Fruit fly (Drosophila melanogaster) ovary, adult (tissue): ENCODE data around the gene Sec63.

ENCODE experiments used
- CG17801 ChIP-seq: fragments of 200-800 bp; optimal IDR thresholded peaks from 2 replicates; lab custom pipeline; 2019; ENCODE audit warnings: missing biosample characterization, mild to moderate bottlenecking, missing genetic modification characterization, moderate library complexity; ENCODE audit not compliant: partially characterized antibody

The Sec63 gene

DNA sequence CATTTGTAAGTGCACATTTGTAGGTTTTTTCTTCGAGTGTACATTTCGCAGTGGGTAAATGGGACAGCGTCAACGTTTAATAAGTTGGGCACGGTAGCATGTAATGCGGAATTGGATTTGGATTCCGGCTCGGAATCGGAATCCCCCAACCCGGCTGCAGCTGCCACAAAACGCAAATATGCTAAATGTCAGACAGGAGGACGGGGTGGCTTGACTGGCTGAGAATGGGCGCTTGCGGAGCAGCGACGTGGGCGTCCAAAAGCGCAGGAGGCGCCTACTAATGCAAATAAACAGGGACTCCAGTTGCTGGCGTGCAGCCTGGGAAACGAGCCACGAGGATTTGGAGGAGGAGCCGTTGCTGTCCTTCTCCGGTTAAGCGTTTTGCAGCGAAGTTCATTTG is 27.5 kb downstream of the Sec63 start, which contains the start of gene CG8564:
TSS of gene CG8564 (minus strand) at position 101 of the 400 bp plus-strand sequence.
- TF ChIP-seq CG17801 (GFP tag; lab: Kevin White, UChicago): no peak

DNA sequence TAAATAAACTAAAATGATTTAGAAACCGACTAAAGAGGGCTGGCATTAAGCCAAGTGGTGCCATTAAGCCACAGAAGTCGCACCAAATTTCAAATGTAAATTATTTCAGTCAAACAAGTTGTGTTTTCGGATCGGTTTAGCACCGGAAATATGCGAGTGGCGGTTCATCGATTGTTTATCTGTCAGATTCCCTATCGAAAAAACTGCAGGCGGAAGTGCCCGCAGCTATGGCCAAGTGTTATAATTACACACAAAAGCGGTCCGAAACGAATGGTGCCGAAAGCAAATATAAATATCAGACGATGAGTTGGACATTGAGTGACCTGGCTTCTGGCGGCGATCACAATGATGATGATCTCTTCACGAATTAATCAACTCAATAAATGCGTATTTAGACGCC is 29.6 kb downstream of the Sec63 start:
- no peak for TF ChIP-seq CG17801 (GFP tag; lab: Kevin White, UChicago)

DNA sequence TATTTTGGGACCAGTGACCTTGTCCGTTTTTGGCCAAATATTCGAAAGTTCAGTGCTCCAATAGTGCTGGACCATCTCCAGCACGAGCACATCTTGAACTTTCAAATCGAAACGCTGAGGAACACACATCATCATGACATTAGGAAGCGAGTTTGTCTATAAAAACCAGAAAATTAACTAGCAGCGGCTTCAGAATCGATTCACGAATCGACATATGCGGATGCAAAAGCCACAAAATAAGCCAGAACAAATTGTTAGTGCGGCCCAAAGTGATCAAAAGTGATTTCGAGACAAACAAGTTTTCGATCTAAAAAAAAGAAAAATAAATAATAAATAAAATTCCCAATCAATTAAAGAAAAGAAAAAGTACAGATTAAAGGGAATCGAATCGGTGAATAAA is 30.1 kb downstream of the Sec63 start, which contains the start of gene CG8563:
TSS of gene CG8563 (plus strand) at position 301 of the 400 bp plus-strand sequence.
- no peak for TF ChIP-seq CG17801 (GFP tag; lab: Kevin White, UChicago)

DNA sequence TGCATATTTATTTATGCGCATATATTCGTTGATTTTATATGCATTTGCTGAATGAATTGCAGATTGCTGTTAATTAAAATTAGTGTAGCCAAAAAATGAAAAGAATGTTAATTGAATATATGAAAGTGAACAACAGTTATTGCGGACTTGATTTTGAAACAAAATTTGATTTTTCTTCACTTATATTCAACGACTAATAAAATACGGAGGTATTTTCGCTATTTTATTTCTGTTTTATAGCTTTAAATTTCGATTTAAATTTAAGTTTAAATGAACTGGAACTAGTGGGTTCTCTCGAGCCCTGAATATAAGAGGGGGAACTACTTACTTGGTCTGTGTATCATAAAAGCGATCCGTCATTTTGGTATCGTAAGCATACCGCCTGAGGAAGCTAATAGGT is 35.7 kb downstream of the Sec63 start, which contains the start of gene CG32379:
TSS of gene CG32379 (plus strand) at position 301 of the 400 bp plus-strand sequence.
- TF ChIP-seq CG17801 (GFP tag; lab: Kevin White, UChicago): no peak

DNA sequence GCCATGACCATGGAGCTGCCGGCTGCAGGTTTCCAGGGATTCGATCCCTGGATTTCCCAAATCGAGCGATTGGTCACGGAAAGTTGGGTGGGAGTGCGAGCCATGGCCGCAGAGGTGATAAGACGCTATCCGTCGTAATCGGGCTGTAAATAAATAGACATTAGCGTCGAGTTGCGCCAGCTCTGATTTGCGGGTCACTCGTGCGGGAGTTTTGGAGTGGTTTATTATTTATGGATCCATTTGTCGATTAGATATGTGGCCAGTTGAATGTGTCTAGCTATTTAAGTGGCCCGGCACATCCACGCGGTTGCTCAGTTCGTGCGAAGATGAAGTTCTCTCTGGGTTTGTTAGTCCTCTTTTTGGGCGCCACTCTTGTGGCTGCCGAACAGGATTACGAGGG is 37.6 kb downstream of the Sec63 start, which contains the start of gene CG8562:
TSS of gene CG8562 (plus strand) at position 307 of the 400 bp plus-strand sequence.
- no peak for TF ChIP-seq CG17801 (GFP tag; lab: Kevin White, UChicago)

DNA sequence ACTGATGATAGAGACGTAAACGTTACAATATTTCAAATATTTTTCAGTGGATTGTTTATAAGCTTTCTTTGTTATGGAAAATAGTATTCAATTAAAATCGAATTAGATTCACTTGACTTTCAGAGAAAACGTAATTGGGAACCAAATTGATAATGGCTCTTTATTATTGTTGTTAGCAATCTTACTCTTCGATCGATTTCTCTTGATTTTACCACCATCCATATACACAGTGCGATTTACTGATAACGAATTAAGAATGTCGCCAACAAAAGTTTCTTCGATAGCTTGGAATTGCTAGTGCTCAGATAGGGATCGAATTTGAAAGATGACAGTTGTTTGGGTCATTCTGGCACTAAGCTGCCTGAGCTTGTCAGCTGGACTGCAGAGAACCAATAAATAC is 39.4 kb downstream of the Sec63 start, which contains the start of gene CG18417:
TSS of gene CG18417 (plus strand) at position 301 of the 400 bp plus-strand sequence.
- no peak for TF ChIP-seq CG17801 (GFP tag; lab: Kevin White, UChicago)

DNA sequence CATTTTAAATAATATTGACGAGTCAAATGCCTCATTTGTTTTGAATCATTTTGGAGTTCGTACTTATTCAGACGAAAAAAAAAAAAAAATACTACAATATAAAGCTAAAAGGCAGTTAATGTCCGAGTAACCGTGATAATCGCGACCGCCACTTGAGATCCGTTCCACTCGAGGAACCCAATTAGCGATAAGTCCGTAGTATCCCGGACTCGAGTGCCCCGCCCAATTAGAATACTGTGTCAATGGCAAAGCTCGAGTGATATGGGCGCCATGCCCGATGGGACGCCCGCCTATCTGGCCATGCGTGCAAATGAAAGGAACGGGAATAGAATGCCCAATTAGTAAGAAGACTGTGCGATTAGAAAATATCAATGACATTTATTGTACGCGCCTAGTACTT is 41.6 kb downstream of the Sec63 start:
- no peak for TF ChIP-seq CG17801 (GFP tag; lab: Kevin White, UChicago)

DNA sequence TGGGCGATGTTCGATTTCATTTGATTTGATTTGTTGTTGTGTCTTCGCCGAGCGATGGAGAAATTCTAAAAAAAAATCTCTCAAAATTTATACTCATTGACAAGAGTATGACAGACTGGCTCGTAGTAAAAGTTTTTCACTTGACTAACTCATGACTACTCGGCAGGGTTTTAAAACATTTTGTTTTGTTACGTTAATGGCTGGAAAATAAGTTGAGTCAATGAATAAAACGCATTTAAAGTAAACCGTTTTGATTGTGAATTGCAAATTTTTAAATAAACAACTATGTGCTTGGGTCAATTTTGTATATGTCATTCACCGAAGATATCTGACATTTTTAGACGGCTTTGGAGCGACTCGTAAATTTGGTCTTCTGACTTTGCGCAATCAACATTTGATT is 43.7 kb downstream of the Sec63 start, which contains the start of gene CG8560:
TSS of gene CG8560 (minus strand) at position 101 of the 400 bp plus-strand sequence.
- no peak for TF ChIP-seq CG17801 (GFP tag; lab: Kevin White, UChicago)
